Worm (Caenorhabditis elegans) whole organism, L4/young adult: Measurements from ENCODE around the gene col-126.

ENCODE experiments used
- W03F9.2 ChIP-seq: fragments of 150-350 bp; optimal IDR thresholded peaks from 2 replicates; lab custom pipeline; 2014; ENCODE audit warnings: missing biosample characterization, missing genetic modification characterization
- dao-5 ChIP-seq: sonication (generic microtip); optimal IDR thresholded peaks from 2 replicates; lab custom pipeline; 2016; ENCODE audit warnings: missing genotype, missing genetic modification characterization, moderate library complexity, missing compliant biosample characterization
- him-1 ChIP-seq: sonication (generic microtip); optimal IDR thresholded peaks from 2 replicates; lab custom pipeline; 2016; ENCODE audit warnings: missing genotype, missing genetic modification reagents, missing genetic modification characterization, missing compliant biosample characterization

The col-126 gene

ce11 chrIV:11296787-11297186 lies 33.6 kb downstream of the col-126 start, which contains the start of gene mttu-1:
Gene mttu-1 (minus strand): TSS chrIV:11296887.
- TF ChIP-seq W03F9.2 (tag; lab: Kevin White, UChicago) = no peak
- no peak for TF ChIP-seq him-1 (tag; lab: Kevin White, UChicago)
- no peak for TF ChIP-seq dao-5 (tag; lab: Kevin White, UChicago)

- TF ChIP-seq him-1 (tag; lab: Kevin White, UChicago) (no peak), W03F9.2 (tag; lab: Kevin White, UChicago) (no peak), dao-5 (tag; lab: Kevin White, UChicago) (no peak)
Observed at ce11 chrIV:11298154-11299086, 35.2 kb downstream of the col-126 start, which contains the start of the genes B0035.15 and dnj-1. Gene B0035.15 (minus strand): TSS chrIV:11298252. Gene dnj-1 (plus strand): TSS chrIV:11299036.

- TF ChIP-seq him-1 (tag; lab: Kevin White, UChicago) (no peak), dao-5 (tag; lab: Kevin White, UChicago) (no peak), W03F9.2 (tag; lab: Kevin White, UChicago) (no peak)
Observed at ce11 chrIV:11304970-11305369, 41.8 kb downstream of the col-126 start.

ce11 chrIV:11306548-11306947 lies 43.3 kb downstream of the col-126 start, which contains the start of gene B0035.13:
Gene B0035.13 (minus strand): TSS chrIV:11306720.
- TF ChIP-seq him-1 (tag; lab: Kevin White, UChicago) (no peak), dao-5 (tag; lab: Kevin White, UChicago) (no peak), W03F9.2 (tag; lab: Kevin White, UChicago) (no peak)

ce11 chrIV:11307770-11308169 lies 44.6 kb downstream of the col-126 start:
- no peak for TF ChIP-seq W03F9.2 (tag; lab: Kevin White, UChicago)
- TF ChIP-seq him-1 (tag; lab: Kevin White, UChicago) = no peak

- TF ChIP-seq dao-5 (tag; lab: Kevin White, UChicago) (no peak), him-1 (tag; lab: Kevin White, UChicago) (no peak), W03F9.2 (tag; lab: Kevin White, UChicago) (peak; percentile 49)
Observed at ce11 chrIV:11310624-11311023, 47.4 kb downstream of the col-126 start, which contains the start of gene znf-207. Gene znf-207 (plus strand): TSS chrIV:11310972.

- TF ChIP-seq him-1 (tag; lab: Kevin White, UChicago) (no peak), W03F9.2 (tag; lab: Kevin White, UChicago) (no peak), dao-5 (tag; lab: Kevin White, UChicago) (no peak)
Observed at ce11 chrIV:11311484-11311883, 48.3 kb downstream of the col-126 start.

ce11 chrIV:11313880-11314279 lies 50.7 kb downstream of the col-126 start, which contains the start of gene dnj-2:
Gene dnj-2 (minus strand): TSS chrIV:11313980.
- TF ChIP-seq him-1 (tag; lab: Kevin White, UChicago) (no peak), W03F9.2 (tag; lab: Kevin White, UChicago) (no peak), dao-5 (tag; lab: Kevin White, UChicago) (no peak)
